Fruit fly (Drosophila melanogaster) whole organism, pupa: ENCODE data around the gene Elal.

Experiments
- CG12605 ChIP-seq: fragments of 200-800 bp; sonication (Bioruptor generic); IDR thresholded peaks from 2 replicates; pipeline ENCODE4 v1.3.6; 2022; ENCODE audit warnings: missing biosample characterization, missing genetic modification characterization
- CG13204 ChIP-seq: fragments of 200-800 bp; sonication (Bioruptor generic); optimal IDR thresholded peaks from 2 replicates; lab custom pipeline; 2018; ENCODE audit warnings: missing biosample characterization, mild to moderate bottlenecking, missing genetic modification characterization, moderate library complexity
- CG15710 ChIP-seq: fragments of 200-800 bp; sonication (Bioruptor generic); optimal IDR thresholded peaks from 2 replicates; lab custom pipeline; 2018; ENCODE audit warnings: missing biosample characterization, mild to moderate bottlenecking, missing genetic modification characterization, moderate library complexity
- CG17806 ChIP-seq: fragments of 200-800 bp; sonication (Bioruptor generic); optimal IDR thresholded peaks from 2 replicates; lab custom pipeline; 2018; ENCODE audit warnings: missing biosample characterization, mild to moderate bottlenecking, missing genetic modification characterization, moderate library complexity
- CG32121 ChIP-seq: fragments of 200-800 bp; sonication (Bioruptor generic); IDR thresholded peaks from 2 replicates; pipeline ENCODE4 v1.3.6; 2022; ENCODE audit warnings: missing biosample characterization, missing genetic modification characterization
- CG4496 ChIP-seq: fragments of 200-800 bp; sonication (Bioruptor generic); IDR thresholded peaks from 3 replicates; pipeline ENCODE4 v1.3.6; 2022; ENCODE audit warnings: missing biosample characterization, missing genetic modification characterization
- CG8159 ChIP-seq: fragments of 200-800 bp; sonication (Bioruptor generic); optimal IDR thresholded peaks from 3 replicates; lab custom pipeline; 2018; ENCODE audit warnings: missing biosample characterization, mild to moderate bottlenecking, missing genetic modification characterization, moderate library complexity
- CG8301 ChIP-seq: fragments of 200-800 bp; sonication (Bioruptor generic); optimal IDR thresholded peaks from 2 replicates; lab custom pipeline; 2018; ENCODE audit warnings: missing biosample characterization, mild to moderate bottlenecking, missing genetic modification characterization
- D1 ChIP-seq: fragments of 200-800 bp; sonication (Bioruptor generic); optimal IDR thresholded peaks from 2 replicates; lab custom pipeline; 2018; ENCODE audit warnings: missing biosample characterization, mild to moderate bottlenecking, missing genetic modification characterization, moderate library complexity
- Ets98B ChIP-seq: fragments of 200-800 bp; sonication (Bioruptor generic); IDR thresholded peaks from 2 replicates; pipeline ENCODE4 v1.3.6; 2022; ENCODE audit warnings: missing biosample characterization, missing genetic modification characterization
- Pif1A ChIP-seq: fragments of 200-800 bp; sonication (Bioruptor generic); optimal IDR thresholded peaks from 3 replicates; lab custom pipeline; 2016; ENCODE audit warnings: missing biosample characterization, missing genetic modification characterization
- rn ChIP-seq: fragments of 200-800 bp; sonication (Bioruptor generic); IDR thresholded peaks from 2 replicates; pipeline ENCODE4 v1.3.6; 2022; ENCODE audit warnings: missing biosample characterization, missing genetic modification characterization

dm6 chr3R:24867956-24868355, 2.8 kb downstream of the Elal start:
- TF ChIP-seq rn: no peak
- no peak for TF ChIP-seq Pif1A (GFP tag; lab: Kevin White, UChicago)
- no peak for TF ChIP-seq CG17806 (tag; lab: Kevin White, UChicago)
- TF ChIP-seq Ets98B: no peak
- no peak for TF ChIP-seq CG4496 (GFP tag; lab: Robert Waterston, UW)
- no peak for TF ChIP-seq CG8159
- TF ChIP-seq CG32121: no peak
- no peak for TF ChIP-seq CG15710 (tag; lab: Kevin White, UChicago)
- TF ChIP-seq CG8301 (tag; lab: Kevin White, UChicago): no peak
- TF ChIP-seq CG12605 (GFP tag; lab: Robert Waterston, UW): no peak
- no peak for TF ChIP-seq D1 (tag; lab: Kevin White, UChicago)
- TF ChIP-seq CG13204 (GFP tag; lab: Kevin White, UChicago): no peak
